Fruit fly (Drosophila melanogaster) whole organism, embryonic: ENCODE data around the gene CG14803.

Source experiments
- Ada2b ChIP-seq: fragments of 200-800 bp; sonication (Bioruptor generic); IDR thresholded peaks from 2 replicates; pipeline ENCODE4 v1.3.6; 2022; ENCODE audit warnings: missing biosample characterization, missing genetic modification characterization
- BtbVII ChIP-seq: fragments of 200-800 bp; sonication (Bioruptor generic); optimal IDR thresholded peaks from 3 replicates; lab custom pipeline; 2017; ENCODE audit warnings: missing biosample characterization, mild to moderate bottlenecking, missing genetic modification characterization
- CG10321 ChIP-seq: fragments of 200-800 bp; sonication (Bioruptor generic); IDR thresholded peaks from 2 replicates; pipeline ENCODE4 v1.3.6; 2022; ENCODE audit warnings: missing biosample characterization, missing genetic modification characterization
- CG11560 ChIP-seq: fragments of 200-800 bp; sonication (Bioruptor generic); IDR thresholded peaks from 3 replicates; pipeline ENCODE4 v1.3.6; 2022; ENCODE audit warnings: missing biosample characterization, missing genetic modification characterization
- CG11696 ChIP-seq: fragments of 200-800 bp; sonication (Bioruptor generic); IDR thresholded peaks from 2 replicates; pipeline ENCODE4 v1.3.6; 2022; ENCODE audit warnings: missing biosample characterization, missing genetic modification characterization
- CG11723 ChIP-seq: fragments of 200-800 bp; sonication (Bioruptor generic); optimal IDR thresholded peaks from 2 replicates; lab custom pipeline; 2017; ENCODE audit warnings: missing biosample characterization, mild to moderate bottlenecking, missing genetic modification characterization
- CG13123 ChIP-seq: fragments of 200-800 bp; sonication (Bioruptor generic); optimal IDR thresholded peaks from 2 replicates; lab custom pipeline; 2016; ENCODE audit warnings: missing biosample characterization, missing genetic modification characterization
- CG13287 ChIP-seq: fragments of 200-800 bp; sonication (Bioruptor generic); IDR thresholded peaks from 2 replicates; pipeline ENCODE4 v1.3.6; 2022; ENCODE audit warnings: missing biosample characterization, missing genetic modification characterization; ENCODE audit not compliant: partially characterized antibody
- CG13624 ChIP-seq: fragments of 200-800 bp; sonication (Bioruptor generic); optimal IDR thresholded peaks from 2 replicates; lab custom pipeline; 2016; ENCODE audit warnings: missing biosample characterization, missing genetic modification characterization
- CG14667 ChIP-seq: fragments of 200-800 bp; sonication (Bioruptor generic); IDR thresholded peaks from 2 replicates; pipeline ENCODE4 v1.3.6; 2022; ENCODE audit warnings: missing biosample characterization, missing genetic modification characterization
- CG14965 ChIP-seq: fragments of 200-800 bp; sonication (Bioruptor generic); optimal IDR thresholded peaks from 2 replicates; lab custom pipeline; 2016; ENCODE audit warnings: missing biosample characterization, missing genetic modification characterization, borderline replicate concordance
- CG15696 ChIP-seq: fragments of 200-800 bp; sonication (Bioruptor generic); optimal IDR thresholded peaks from 2 replicates; lab custom pipeline; 2019; ENCODE audit warnings: missing biosample characterization, mild to moderate bottlenecking, missing genetic modification characterization, moderate library complexity
- CG17612 ChIP-seq: fragments of 200-800 bp; sonication (Bioruptor generic); IDR thresholded peaks from 2 replicates; pipeline ENCODE4 v1.3.6; 2022; ENCODE audit warnings: missing biosample characterization, missing genetic modification characterization
- CG2889 ChIP-seq: fragments of 200-800 bp; sonication (Bioruptor generic); IDR thresholded peaks from 3 replicates; pipeline ENCODE4 v1.3.6; 2022; ENCODE audit warnings: missing biosample characterization, missing genetic modification characterization
- CG31441 ChIP-seq: fragments of 200-800 bp; sonication (Bioruptor generic); IDR thresholded peaks from 2 replicates; pipeline ENCODE4 v1.3.6; 2022; ENCODE audit warnings: missing biosample characterization, missing genetic modification characterization
- CG3163 ChIP-seq: fragments of 200-800 bp; sonication (Bioruptor generic); optimal IDR thresholded peaks from 3 replicates; lab custom pipeline; 2016; ENCODE audit warnings: missing biosample characterization, missing genetic modification characterization
- CG4617 ChIP-seq: fragments of 200-800 bp; sonication (Bioruptor generic); optimal IDR thresholded peaks from 3 replicates; lab custom pipeline; 2016; ENCODE audit warnings: missing biosample characterization, missing genetic modification characterization, borderline replicate concordance
- CG6683 ChIP-seq: fragments of 200-800 bp; sonication (Bioruptor generic); optimal IDR thresholded peaks from 2 replicates; lab custom pipeline; 2017; ENCODE audit warnings: missing biosample characterization, mild to moderate bottlenecking, missing genetic modification characterization, missing genetic modification reagents
- CG7839 ChIP-seq: fragments of 200-800 bp; sonication (Bioruptor generic); optimal IDR thresholded peaks from 3 replicates; lab custom pipeline; 2018; ENCODE audit warnings: missing biosample characterization, mild to moderate bottlenecking, missing genetic modification characterization, moderate library complexity
- CG9437 ChIP-seq: fragments of 200-800 bp; sonication (Bioruptor generic); optimal IDR thresholded peaks from 2 replicates; lab custom pipeline; 2018; ENCODE audit warnings: missing biosample characterization, mild to moderate bottlenecking, missing genetic modification characterization
- CHES-1-like ChIP-seq: fragments of 200-800 bp; sonication (Bioruptor generic); optimal IDR thresholded peaks from 2 replicates; lab custom pipeline; 2016; ENCODE audit warnings: missing biosample characterization, missing genetic modification characterization
- CoRest ChIP-seq: fragments of 200-800 bp; sonication (Bioruptor generic); optimal IDR thresholded peaks from 3 replicates; lab custom pipeline; 2018; ENCODE audit warnings: missing biosample characterization, mild to moderate bottlenecking, missing genetic modification characterization, moderate library complexity
- D19B ChIP-seq: fragments of 200-800 bp; sonication (Bioruptor generic); optimal IDR thresholded peaks from 2 replicates; lab custom pipeline; 2017; ENCODE audit warnings: missing biosample characterization, mild to moderate bottlenecking, missing genetic modification characterization
- Dp ChIP-seq: fragments of 200-800 bp; sonication (Bioruptor generic); optimal IDR thresholded peaks from 2 replicates; lab custom pipeline; 2018; ENCODE audit warnings: missing biosample characterization, mild to moderate bottlenecking, missing genetic modification characterization, moderate library complexity
- Ets65A ChIP-seq: fragments of 200-800 bp; sonication (Bioruptor generic); peaks from one replicate; lab custom pipeline; 2016; ENCODE audit warnings: missing biosample characterization, missing genetic modification characterization
- GATAe ChIP-seq: fragments of 200-800 bp; sonication (Bioruptor generic); conservative IDR thresholded peaks from 2 replicates; pipeline ENCODE4 v1.3.6; 2022; ENCODE audit warnings: missing biosample characterization, missing genetic modification characterization
- Nf-YB ChIP-seq: fragments of 200-800 bp; sonication (Bioruptor generic); optimal IDR thresholded peaks from 3 replicates; lab custom pipeline; 2019; ENCODE audit warnings: missing biosample characterization, mild to moderate bottlenecking, missing genetic modification characterization, moderate library complexity
- Oli ChIP-seq: fragments of 200-800 bp; sonication (Bioruptor generic); optimal IDR thresholded peaks from 2 replicates; lab custom pipeline; 2018; ENCODE audit warnings: missing biosample characterization, mild to moderate bottlenecking, missing genetic modification characterization, moderate library complexity
- Rx ChIP-seq: fragments of 200-800 bp; sonication (Bioruptor generic); IDR thresholded peaks from 2 replicates; pipeline ENCODE4 v1.3.6; 2022; ENCODE audit warnings: missing biosample characterization, missing genetic modification characterization
- Scr ChIP-seq: fragments of 200-800 bp; sonication (Bioruptor generic); IDR thresholded peaks from 2 replicates; pipeline ENCODE4 v1.3.6; 2022; ENCODE audit warnings: missing biosample characterization, missing genetic modification characterization; ENCODE audit not compliant: partially characterized antibody
- Side ChIP-seq: fragments of 200-800 bp; sonication (Bioruptor generic); optimal IDR thresholded peaks from 2 replicates; lab custom pipeline; 2016; ENCODE audit warnings: missing biosample characterization, missing genetic modification characterization
- Six4 ChIP-seq: fragments of 200-800 bp; sonication (Bioruptor generic); optimal IDR thresholded peaks from 2 replicates; lab custom pipeline; 2016; ENCODE audit warnings: missing biosample characterization, missing genetic modification characterization
- Xrp1 ChIP-seq: fragments of 200-800 bp; sonication (Bioruptor generic); IDR thresholded peaks from 2 replicates; pipeline ENCODE4 v1.3.6; 2022; ENCODE audit warnings: missing biosample characterization, missing genetic modification characterization
- YL-1 ChIP-seq: fragments of 200-800 bp; sonication (Bioruptor generic); optimal IDR thresholded peaks from 3 replicates; lab custom pipeline; 2017; ENCODE audit warnings: missing biosample characterization, mild to moderate bottlenecking, missing genetic modification characterization
- ab ChIP-seq: fragments of 200-800 bp; sonication (Bioruptor generic); optimal IDR thresholded peaks from 2 replicates; lab custom pipeline; 2016; ENCODE audit warnings: missing biosample characterization, missing genetic modification characterization
- bigmax ChIP-seq: fragments of 200-800 bp; sonication (Bioruptor generic); optimal IDR thresholded peaks from 2 replicates; lab custom pipeline; 2018; ENCODE audit warnings: missing biosample characterization, mild to moderate bottlenecking, missing genetic modification characterization
- chn ChIP-seq: fragments of 200-800 bp; sonication (Bioruptor generic); optimal IDR thresholded peaks from 2 replicates; lab custom pipeline; 2016; ENCODE audit warnings: missing biosample characterization, missing genetic modification characterization
- disco-r ChIP-seq: fragments of 200-800 bp; sonication (Bioruptor generic); optimal IDR thresholded peaks from 2 replicates; lab custom pipeline; 2016; ENCODE audit warnings: missing biosample characterization, missing genetic modification characterization
- hth ChIP-seq: fragments of >200 bp; optimal IDR thresholded peaks from 2 replicates; lab custom pipeline; 2017; ENCODE audit warnings: inconsistent platforms
- ken ChIP-seq: fragments of 200-800 bp; sonication (Bioruptor generic); IDR thresholded peaks from 3 replicates; pipeline ENCODE4 v1.3.6; 2022; ENCODE audit warnings: missing biosample characterization, missing genetic modification characterization
- pan ChIP-seq, 4 experiments: fragments of >200 bp in 3 of 4; fragments of 200-800 bp in 1 of 4; sonication (Bioruptor generic) in 1 of 4; optimal IDR thresholded peaks in 3 of 4; IDR thresholded peaks in 1 of 4; 2 replicates each; pipeline versions ENCODE4 v1.3.6 to Lab custom; 2017 to 2022; ENCODE audit warnings: missing biosample characterization in 2 of 4, missing genetic modification characterization in 2 of 4, mixed read lengths in 1 of 4
- repo ChIP-seq: fragments of 200-800 bp; sonication (Bioruptor generic); optimal IDR thresholded peaks from 2 replicates; lab custom pipeline; 2016; ENCODE audit warnings: missing biosample characterization, missing genetic modification characterization
- sqz ChIP-seq: fragments of 200-800 bp; sonication (Bioruptor generic); optimal IDR thresholded peaks from 3 replicates; lab custom pipeline; 2018; ENCODE audit warnings: missing biosample characterization, mild to moderate bottlenecking, missing genetic modification characterization
- sr ChIP-seq: fragments of 200-800 bp; sonication (Bioruptor generic); IDR thresholded peaks from 3 replicates; pipeline ENCODE4 v1.3.6; 2022; ENCODE audit warnings: missing biosample characterization, missing genetic modification characterization
- ssp ChIP-seq: fragments of 200-800 bp; sonication (Bioruptor generic); IDR thresholded peaks from 2 replicates; pipeline ENCODE4 v1.3.6; 2022; ENCODE audit warnings: missing biosample characterization, missing genetic modification characterization
- tna ChIP-seq: fragments of 200-800 bp; sonication (Bioruptor generic); IDR thresholded peaks from 2 replicates; pipeline ENCODE4 v1.3.6; 2022; ENCODE audit warnings: missing biosample characterization, missing genetic modification characterization; ENCODE audit not compliant: partially characterized antibody
- trem ChIP-seq: fragments of 200-800 bp; optimal IDR thresholded peaks from 3 replicates; lab custom pipeline; 2019; ENCODE audit warnings: missing biosample characterization, mild to moderate bottlenecking, missing genetic modification characterization, moderate library complexity
- z ChIP-seq: fragments of 200-800 bp; sonication (Bioruptor generic); IDR thresholded peaks from 3 replicates; pipeline ENCODE4 v1.3.6; 2022; ENCODE audit warnings: missing biosample characterization, missing genetic modification characterization
- zfh2 ChIP-seq: fragments of 200-800 bp; sonication (Bioruptor generic); optimal IDR thresholded peaks from 2 replicates; lab custom pipeline; 2016; ENCODE audit warnings: missing biosample characterization, missing genetic modification characterization

The CG14803 gene

DNA sequence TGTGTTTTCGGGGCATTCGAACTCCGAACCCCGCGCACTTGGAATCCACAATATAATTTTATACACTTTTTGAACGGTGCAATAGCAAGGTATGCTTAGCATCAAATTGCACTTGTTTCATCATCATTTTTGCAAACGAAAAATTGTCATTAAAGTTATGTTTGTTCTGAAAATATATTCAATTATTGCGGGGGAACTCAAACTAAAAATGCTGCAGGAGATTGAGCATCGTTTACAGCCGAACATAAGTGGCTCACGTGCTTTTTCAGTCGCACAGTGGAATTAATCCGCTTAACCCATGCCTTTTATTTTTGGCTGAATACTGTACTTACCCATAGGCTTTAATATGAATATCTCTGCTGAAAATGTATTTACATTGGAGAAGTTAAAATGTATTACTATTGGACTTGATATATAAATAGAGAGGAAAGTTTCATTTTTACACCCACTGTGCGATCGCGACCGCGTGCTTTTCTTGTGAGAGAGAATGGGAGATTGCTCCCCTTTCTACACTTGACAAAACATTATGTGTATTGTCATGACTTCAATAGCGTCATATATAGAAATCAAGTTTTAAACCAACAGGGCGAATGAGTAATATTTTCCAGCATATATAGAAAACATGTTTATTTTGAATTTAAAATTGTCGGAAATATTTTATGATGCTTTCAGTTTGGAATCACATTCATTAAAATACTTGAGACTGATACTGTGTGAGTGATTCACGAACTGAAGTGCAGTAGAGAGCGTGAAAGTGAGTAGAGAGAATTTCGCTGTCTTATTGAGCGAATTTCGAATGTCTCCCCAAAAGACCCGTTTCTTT is 38.1 kb upstream of the CG14803 start (continued):
- TF ChIP-seq z (GFP tag; lab: Robert Waterston, UW) (peak; percentile 72), CG31441 (peak; percentile 97), Xrp1 (GFP tag; lab: Robert Waterston, UW) (peak; percentile 97), CG13624 (GFP tag; lab: Kevin White, UChicago) (peak; percentile 95), CG2889 (GFP tag; lab: Robert Waterston, UW) (peak; percentile 93), CG13287 (GFP tag; lab: Robert Waterston, UW) (peak; percentile 12; the same call in 1 of the 2 replicates), CG10321 (GFP tag; lab: Robert Waterston, UW) (peak; percentile 76), CG3163 (peak; percentile 83), repo (GFP tag; lab: Kevin White, UChicago) (peak; percentile 90), Ets65A (GFP tag; lab: Kevin White, UChicago) (peak; percentile 99), ab (GFP tag; lab: Kevin White, UChicago) (peak; percentile 93), BtbVII (GFP tag; lab: Kevin White, UChicago) (peak; percentile 94), Side (peak; percentile 90), disco-r (GFP tag; lab: Kevin White, UChicago) (peak; percentile 87), hth (lab: Kevin White, UChicago) (no peak), CG11723 (GFP tag; lab: Kevin White, UChicago) (peak; percentile 90), zfh2 (GFP tag; lab: Kevin White, UChicago) (peak; percentile 96), D19B (GFP tag; lab: Kevin White, UChicago) (peak; percentile 88), trem (tag; lab: Kevin White, UChicago) (peak; percentile 89), YL-1 (GFP tag; lab: Kevin White, UChicago) (peak; percentile 78), ken (GFP tag; lab: Robert Waterston, UW) (peak; percentile 98), Ada2b (GFP tag; lab: Robert Waterston, UW) (peak; percentile 97), CG15696 (tag; lab: Kevin White, UChicago) (peak; percentile 70), CG14965 (peak; percentile 64), CG7839 (tag; lab: Kevin White, UChicago) (peak; percentile 97), Six4 (GFP tag; lab: Kevin White, UChicago) (peak; percentile 88), tna (GFP tag; lab: Robert Waterston, UW) (no peak), CoRest (tag; lab: Kevin White, UChicago) (peak; percentile 97), Scr (0 out of 2 replicates have a peak, but pooled peaks have one; percentile 29), CG14667 (GFP tag; lab: Robert Waterston, UW) (peak; percentile 92), chn (GFP tag; lab: Kevin White, UChicago) (peak; percentile 93), Dp (peak; percentile 16), sqz (peak; percentile 90), CG6683 (GFP tag; lab: Kevin White, UChicago) (peak; percentile 87), bigmax (peak; percentile 61), ssp (peak; percentile 88), CG11560 (peak; percentile 86), Nf-YB (GFP tag; lab: Kevin White, UChicago) (peak; percentile 83), Rx (peak; percentile 97), GATAe (GFP tag; lab: Robert Waterston, UW) (peak; percentile 81), CG13123 (GFP tag; lab: Kevin White, UChicago) (peak; percentile 90), pan (optimal IDR thresholded peaks at IDR 0.05; lab: Kevin White, UChicago) (no peak), pan (GFP tag; optimal IDR thresholded peaks at IDR 0.05 in 1 of 2, IDR thresholded peaks at IDR 0.05 in 1 of 2) (peak in 1 of 2 experiments; percentile 98), sr (GFP tag; lab: Robert Waterston, UW) (peak; percentile 93), CG9437 (GFP tag; lab: Kevin White, UChicago) (peak; percentile 93), CG11696 (peak; percentile 93), CG17612 (peak; percentile 91), Oli (tag; lab: Kevin White, UChicago) (peak; percentile 97), CHES-1-like (GFP tag; lab: Kevin White, UChicago) (peak; percentile 93), CG4617 (GFP tag; lab: Kevin White, UChicago) (peak; percentile 89)
